Worm (Caenorhabditis elegans): ENCODE results near the gene atp-4.
A peak's percentile ranks its signal among the peaks of the same experiment; 100 is the strongest.

The atp-4 gene

ce11 chrV:6424055-6424454 is 2.9 kb downstream of the atp-4 start, which contains the start of gene urb-1:
urb-1 (minus strand) TSS chrV:6424155.
- TF ChIP-seq madf-5 (GFP tag; IDR thresholded peaks at IDR 0.05), result no peak
- no peak for TF ChIP-seq lin-1 (GFP tag; IDR thresholded peaks at IDR 0.05)
- TF ChIP-seq Y105C5A.15 (GFP tag; IDR thresholded peaks at IDR 0.05), result no peak
- no peak for TF ChIP-seq F37D6.2 (tag; optimal IDR thresholded peaks at IDR 0.05)
- TF ChIP-seq mep-1 (tag; optimal IDR thresholded peaks at IDR 0.05), result no peak
- no peak for TF ChIP-seq nhr-10 (tag; optimal IDR thresholded peaks at IDR 0.05)
- no peak for TF ChIP-seq lin-29 (GFP tag; IDR thresholded peaks at IDR 0.05)
- no peak for TF ChIP-seq nhr-77 (tag; optimal IDR thresholded peaks at IDR 0.05)
- no peak for TF ChIP-seq lim-7 (GFP tag; IDR thresholded peaks at IDR 0.05)
- no peak for TF ChIP-seq ztf-7 (tag; optimal IDR thresholded peaks at IDR 0.05)
- TF ChIP-seq dmd-6 (GFP tag; IDR thresholded peaks at IDR 0.05), result no peak
- no peak for TF ChIP-seq cey-2 (tag; optimal IDR thresholded peaks at IDR 0.05; ENCODE audit: borderline replicate concordance, insufficient read depth)
- TF ChIP-seq gei-8 (GFP tag; optimal IDR thresholded peaks at IDR 0.05), result no peak
- no peak for TF ChIP-seq unc-62 (GFP tag; optimal IDR thresholded peaks at IDR 0.05 in 1 of 2)
- TF ChIP-seq unc-62 (tag; optimal IDR thresholded peaks at IDR 0.05), result no peak
- no peak for TF ChIP-seq nhr-76 (tag; optimal IDR thresholded peaks at IDR 0.05)
- TF ChIP-seq nhr-102 (tag; optimal IDR thresholded peaks at IDR 0.05), result no peak
- no peak for TF ChIP-seq vab-7 (GFP tag; IDR thresholded peaks at IDR 0.05)
- no peak for TF ChIP-seq T20F7.1 (GFP tag; optimal IDR thresholded peaks at IDR 0.05)

- TF ChIP-seq unc-62 (GFP tag; optimal IDR thresholded peaks at IDR 0.05 in 1 of 2), result peak in 1 of 2 experiments; percentile 93
- TF ChIP-seq unc-62 (tag; optimal IDR thresholded peaks at IDR 0.05), result no peak
- TF ChIP-seq lin-13 (GFP tag; optimal IDR thresholded peaks at IDR 0.05), result no peak
Measured at ce11 chrV:6414985-6415384, 11.9 kb downstream of the atp-4 start, which contains the start of gene cht-6. cht-6 (plus strand) TSS chrV:6414993.

ce11 chrV:6414469-6414868 is 12.4 kb downstream of the atp-4 start:
- TF ChIP-seq saeg-2 (GFP tag; IDR thresholded peaks at IDR 0.05), result no peak
- TF ChIP-seq ztf-7 (tag; optimal IDR thresholded peaks at IDR 0.05), result no peak
- TF ChIP-seq ztf-11 (tag; optimal IDR thresholded peaks at IDR 0.05), result no peak
- TF ChIP-seq ceh-62 (tag; optimal IDR thresholded peaks at IDR 0.05), result no peak
- TF ChIP-seq skn-1 (tag; optimal IDR thresholded peaks at IDR 0.05), result no peak
- peak; percentile 28 for TF ChIP-seq hlh-11 (tag; optimal IDR thresholded peaks at IDR 0.05)
- TF ChIP-seq zfp-2 (tag; optimal IDR thresholded peaks at IDR 0.05), result no peak
- TF ChIP-seq arid-1 (GFP tag; conservative IDR thresholded peaks at IDR 0.05), result no peak
- TF ChIP-seq daf-16 (GFP tag; optimal IDR thresholded peaks at IDR 0.05), result no peak
- TF ChIP-seq daf-16 (tag; optimal IDR thresholded peaks at IDR 0.05), result peak; percentile 40
- no peak for TF ChIP-seq ceh-82 (tag; optimal IDR thresholded peaks at IDR 0.05)
- TF ChIP-seq aha-1 (tag), result no peak
- no peak for TF ChIP-seq mep-1 (tag; optimal IDR thresholded peaks at IDR 0.05)
- no peak for TF ChIP-seq hlh-30 (tag; optimal IDR thresholded peaks at IDR 0.05; ENCODE audit: insufficient read depth)
- no peak for TF ChIP-seq egl-27 (tag; optimal IDR thresholded peaks at IDR 0.05)
- peak; percentile 69 for TF ChIP-seq pqm-1 (tag; optimal IDR thresholded peaks at IDR 0.05)
- no peak for TF ChIP-seq unc-39 (tag; optimal IDR thresholded peaks at IDR 0.05)
- no peak for TF ChIP-seq lin-15B (tag; optimal IDR thresholded peaks at IDR 0.05)
- TF ChIP-seq lin-1 (GFP tag; IDR thresholded peaks at IDR 0.05), result no peak
- TF ChIP-seq madf-9 (GFP tag; conservative IDR thresholded peaks at IDR 0.05), result no peak
- no peak for TF ChIP-seq F26F4.8 (GFP tag; conservative IDR thresholded peaks at IDR 0.05)
- TF ChIP-seq nhr-237 (tag; optimal IDR thresholded peaks at IDR 0.05), result no peak
- no peak for TF ChIP-seq Y105C5A.15 (GFP tag; IDR thresholded peaks at IDR 0.05)
- TF ChIP-seq lin-39 (tag; optimal IDR thresholded peaks at IDR 0.05), result no peak
- TF ChIP-seq unc-62 (GFP tag; optimal IDR thresholded peaks at IDR 0.05 in 1 of 2), result no peak
- no peak for TF ChIP-seq unc-62 (tag; optimal IDR thresholded peaks at IDR 0.05)
- no peak for TF ChIP-seq attf-4 (tag; optimal IDR thresholded peaks at IDR 0.05)
- TF ChIP-seq nhr-42 (GFP tag; IDR thresholded peaks at IDR 0.05), result no peak
- peak; percentile 60 for TF ChIP-seq nhr-28 (tag; optimal IDR thresholded peaks at IDR 0.05)
- TF ChIP-seq ama-1 (optimal IDR thresholded peaks at IDR 0.05), result no peak
- TF ChIP-seq daf-19 (GFP tag; conservative IDR thresholded peaks at IDR 0.05), result no peak
- TF ChIP-seq ces-1 (GFP tag; optimal IDR thresholded peaks at IDR 0.05), result no peak
- TF ChIP-seq Y5F2A.4 (GFP tag; optimal IDR thresholded peaks at IDR 0.05), result no peak
- TF ChIP-seq nhr-25 (tag; optimal IDR thresholded peaks at IDR 0.05; ENCODE audit: borderline replicate concordance, insufficient read depth), result no peak
- TF ChIP-seq vab-7 (GFP tag; IDR thresholded peaks at IDR 0.05), result no peak
- TF ChIP-seq cey-2 (tag; optimal IDR thresholded peaks at IDR 0.05; ENCODE audit: borderline replicate concordance, insufficient read depth), result no peak
- no peak for TF ChIP-seq ZK337.2 (GFP tag; IDR thresholded peaks at IDR 0.05)
- no peak for TF ChIP-seq F37D6.2 (tag; optimal IDR thresholded peaks at IDR 0.05)

Measured in whole organism, L4 larva.